Fruit fly (Drosophila melanogaster): Measurements from ENCODE around the gene CG42798.

DNA sequence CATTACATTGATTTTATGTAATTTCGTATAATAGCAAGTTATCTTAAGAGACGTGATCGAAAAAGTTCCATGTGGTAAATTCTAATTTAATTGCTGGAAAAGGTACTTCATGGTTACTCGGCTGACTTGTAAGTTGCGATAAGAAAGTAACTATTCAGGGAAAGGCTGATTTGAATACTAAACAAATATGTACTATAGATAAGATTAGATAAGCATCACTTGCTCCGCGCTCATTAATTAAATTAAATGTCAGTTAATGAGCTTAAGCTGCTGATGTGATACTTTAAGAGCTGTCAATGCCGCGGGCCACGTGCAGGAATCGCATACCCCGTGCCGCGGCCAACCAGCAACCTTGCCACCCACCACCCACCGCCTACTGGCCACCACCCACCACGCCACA, 6.4 kb upstream of the CG42798 start:
- no peak for TF ChIP-seq CG11762 (GFP tag; optimal IDR thresholded peaks at IDR 0.05; ENCODE audit: insufficient read depth)
- no peak for TF ChIP-seq CG8632 (GFP tag; optimal IDR thresholded peaks at IDR 0.05)
- no peak for TF ChIP-seq topi (GFP tag; optimal IDR thresholded peaks at IDR 0.05)
- no peak for TF ChIP-seq CG11902 (GFP tag; optimal IDR thresholded peaks at IDR 0.05)
- no peak for TF ChIP-seq Eip93F (GFP tag; optimal IDR thresholded peaks at IDR 0.05)
- TF ChIP-seq Hr38 (GFP tag; optimal IDR thresholded peaks at IDR 0.05) = no peak
- TF ChIP-seq svp (GFP tag) = no peak
- no peak for TF ChIP-seq CG6854 (GFP tag; optimal IDR thresholded peaks at IDR 0.05)
- no peak for TF ChIP-seq Blimp-1 (GFP tag; optimal IDR thresholded peaks at IDR 0.05)
- no peak for TF ChIP-seq Lpt (GFP tag; optimal IDR thresholded peaks at IDR 0.05)
- TF ChIP-seq Sox15 (GFP tag; optimal IDR thresholded peaks at IDR 0.05) = no peak
- no peak for TF ChIP-seq Hr4 (GFP tag; optimal IDR thresholded peaks at IDR 0.05)
- no peak for TF ChIP-seq acj6 (GFP tag; optimal IDR thresholded peaks at IDR 0.05)
- no peak for TF ChIP-seq CG32006 (GFP tag; optimal IDR thresholded peaks at IDR 0.05)
